Fruit fly (Drosophila melanogaster): ENCODE results near the gene Rga.

The Rga gene

DNA sequence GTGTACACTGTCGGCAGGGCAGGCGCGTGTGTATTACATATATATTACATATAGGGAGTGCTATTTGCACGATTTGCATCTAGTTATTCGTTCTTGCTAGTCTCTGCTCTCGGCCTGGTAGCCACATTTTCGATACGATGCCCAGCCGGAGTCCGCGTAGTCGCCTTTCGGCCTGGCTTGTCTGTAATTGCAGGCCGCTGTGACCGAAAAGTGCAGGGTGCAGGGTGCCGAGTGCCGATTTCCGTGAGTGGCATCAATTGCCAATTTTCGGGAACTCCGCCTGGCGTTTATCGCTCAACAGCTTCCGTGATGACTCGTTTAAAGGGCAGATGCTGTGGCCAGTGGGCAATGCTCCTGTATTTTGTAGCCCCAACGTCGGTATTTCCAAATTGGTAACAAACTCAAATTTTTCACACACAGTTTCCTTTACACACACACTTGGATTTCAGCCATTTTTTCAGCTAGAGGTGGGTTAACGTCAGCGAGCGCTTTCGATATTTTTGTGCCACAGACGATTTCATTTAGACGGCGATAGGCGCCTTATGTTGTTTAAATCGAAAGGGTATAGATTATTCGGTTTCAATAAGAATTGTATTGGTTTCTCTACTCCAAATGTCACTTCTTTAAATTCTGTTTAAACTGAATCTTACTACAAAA is 24.9 kb downstream of the Rga start, which contains the start of gene CG2926 (continued):
- TF ChIP-seq dmrt99B (tag; optimal IDR thresholded peaks at IDR 0.05) (no peak), CG17802 (tag; optimal IDR thresholded peaks at IDR 0.05) (peak; percentile 48), CG4854 (GFP tag; optimal IDR thresholded peaks at IDR 0.05) (no peak), CG7745 (tag; optimal IDR thresholded peaks at IDR 0.05) (no peak), Side (GFP tag; optimal IDR thresholded peaks at IDR 0.05) (peak; percentile 21), Eip74EF (GFP tag; optimal IDR thresholded peaks at IDR 0.05) (no peak), croc (GFP tag; conservative IDR thresholded peaks at IDR 0.05) (no peak), pum (GFP tag; optimal IDR thresholded peaks at IDR 0.05) (peak; percentile 17), CG18764 (GFP tag; optimal IDR thresholded peaks at IDR 0.05) (no peak), gcm (GFP tag; optimal IDR thresholded peaks at IDR 0.05) (no peak), Bdp1 (GFP tag; optimal IDR thresholded peaks at IDR 0.05) (no peak), MBD-R2 (GFP tag; IDR thresholded peaks at IDR 0.05) (peak; percentile 87), HLH3B (GFP tag; IDR thresholded peaks at IDR 0.05) (0 out of 2 replicates have a peak, but pooled peaks have one; percentile 6), CG8281 (tag; optimal IDR thresholded peaks at IDR 0.05) (no peak), Ptx1 (GFP tag; IDR thresholded peaks at IDR 0.05) (peak; percentile 51), jing (GFP tag; optimal IDR thresholded peaks at IDR 0.05) (no peak), trh (GFP tag; optimal IDR thresholded peaks at IDR 0.05) (no peak), esg (GFP tag; conservative IDR thresholded peaks at IDR 0.05) (no peak), luna (GFP tag; optimal IDR thresholded peaks at IDR 0.05) (no peak), hbn (GFP tag; IDR thresholded peaks at IDR 0.05; ENCODE audit: partially characterized antibody) (peak; percentile 83), hb (GFP tag; IDR thresholded peaks at IDR 0.05; ENCODE audit: partially characterized antibody) (peak; percentile 84), Hand (GFP tag; optimal IDR thresholded peaks at IDR 0.05) (no peak), Deaf1 (tag; optimal IDR thresholded peaks at IDR 0.05) (no peak), psq (GFP tag; optimal IDR thresholded peaks at IDR 0.05) (no peak), tna (GFP tag; IDR thresholded peaks at IDR 0.05; ENCODE audit: partially characterized antibody) (peak; percentile 89), Lhr (GFP tag; optimal IDR thresholded peaks at IDR 0.05) (no peak), CG15514 (GFP tag; optimal IDR thresholded peaks at IDR 0.05) (peak; percentile 63), vnd (GFP tag; IDR thresholded peaks at IDR 0.05; ENCODE audit: partially characterized antibody) (peak; percentile 81), Dad (GFP tag; optimal IDR thresholded peaks at IDR 0.05) (no peak), CG12659 (GFP tag; optimal IDR thresholded peaks at IDR 0.05) (peak; percentile 62), gro (GFP tag; optimal IDR thresholded peaks at IDR 0.05) (no peak), ato (GFP tag; IDR thresholded peaks at IDR 0.05; ENCODE audit: partially characterized antibody) (peak; percentile 91), Ssrp (tag; optimal IDR thresholded peaks at IDR 0.05) (no peak), Antp (GFP tag; optimal IDR thresholded peaks at IDR 0.05) (peak; percentile 16), CG8290 (GFP tag; optimal IDR thresholded peaks at IDR 0.05) (no peak), CG8290 (tag; optimal IDR thresholded peaks at IDR 0.05) (no peak), HHEX (GFP tag; optimal IDR thresholded peaks at IDR 0.05) (no peak), CG10543 (GFP tag; optimal IDR thresholded peaks at IDR 0.05) (no peak), hth (optimal IDR thresholded peaks at IDR 0.05) (no peak), sens (GFP tag) (no peak), CG11560 (tag; IDR thresholded peaks at IDR 0.05) (no peak), PHDP (tag; optimal IDR thresholded peaks at IDR 0.05) (no peak), CG8388 (GFP tag; optimal IDR thresholded peaks at IDR 0.05) (no peak), wor (GFP tag; IDR thresholded peaks at IDR 0.05) (no peak), ap (GFP tag; IDR thresholded peaks at IDR 0.05) (no peak), Nf-YC (tag; optimal IDR thresholded peaks at IDR 0.05) (no peak), exex (tag; optimal IDR thresholded peaks at IDR 0.05) (no peak), NK7.1 (GFP tag; optimal IDR thresholded peaks at IDR 0.05) (no peak), pfk (GFP tag; optimal IDR thresholded peaks at IDR 0.05) (no peak), z (GFP tag; IDR thresholded peaks at IDR 0.05) (no peak)

Data from whole organism, embryonic.